Fruit fly (Drosophila melanogaster) whole organism, adult: ENCODE measurements around the gene CG14297.

Source experiments
- CG11617 ChIP-seq: fragments of 200-800 bp; sonication (Bioruptor generic); optimal IDR thresholded peaks from 2 replicates; lab custom pipeline; 2017; ENCODE audit warnings: mild to moderate bottlenecking, missing biosample characterization, missing genetic modification reagents, missing genetic modification characterization
- CG12768 ChIP-seq: fragments of 200-800 bp; sonication (Bioruptor generic); optimal IDR thresholded peaks from 2 replicates; lab custom pipeline; 2017; ENCODE audit warnings: missing biosample characterization, missing genetic modification characterization, mild to moderate bottlenecking, moderate library complexity, missing genetic modification reagents
- CG14711 ChIP-seq: fragments of 200-800 bp; sonication (Bioruptor generic); optimal IDR thresholded peaks from 2 replicates; lab custom pipeline; 2018; ENCODE audit warnings: missing biosample characterization, mild to moderate bottlenecking, missing genetic modification characterization, moderate library complexity
- CG1620 ChIP-seq: fragments of 200-800 bp; sonication (Bioruptor generic); optimal IDR thresholded peaks from 2 replicates; lab custom pipeline; 2016; ENCODE audit warnings: missing biosample characterization, missing genetic modification characterization
- CG33017 ChIP-seq: fragments of 200-800 bp; sonication (Bioruptor generic); optimal IDR thresholded peaks from 2 replicates; lab custom pipeline; 2018; ENCODE audit warnings: missing biosample characterization, mild to moderate bottlenecking, missing genetic modification characterization, moderate library complexity
- CG5204 ChIP-seq: fragments of 200-800 bp; sonication (Bioruptor generic); optimal IDR thresholded peaks from 2 replicates; lab custom pipeline; 2016; ENCODE audit warnings: missing biosample characterization, missing genetic modification characterization
- CG7045 ChIP-seq: fragments of 200-800 bp; sonication (Bioruptor generic); optimal IDR thresholded peaks from 2 replicates; lab custom pipeline; 2017; ENCODE audit warnings: missing biosample characterization, mild to moderate bottlenecking, missing genetic modification characterization
- CG7101 ChIP-seq: fragments of 200-800 bp; sonication (Bioruptor generic); optimal IDR thresholded peaks from 2 replicates; lab custom pipeline; 2018; ENCODE audit warnings: missing biosample characterization, mild to moderate bottlenecking, missing genetic modification characterization, moderate library complexity
- Clk ChIP-seq: fragments of 200-800 bp; sonication (Bioruptor generic); optimal IDR thresholded peaks from 2 replicates; lab custom pipeline; 2017; ENCODE audit warnings: missing biosample characterization, missing genetic modification characterization
- Crg-1 ChIP-seq: fragments of 200-800 bp; sonication (Bioruptor generic); optimal IDR thresholded peaks from 2 replicates; lab custom pipeline; 2016; ENCODE audit warnings: missing biosample characterization, missing genetic modification characterization
- Hr96 ChIP-seq: fragments of 200-800 bp; sonication (Bioruptor generic); optimal IDR thresholded peaks from 2 replicates; lab custom pipeline; 2016; ENCODE audit warnings: missing biosample characterization, missing genetic modification characterization
- Mnt ChIP-seq: fragments of 200-800 bp; sonication (Bioruptor generic); optimal IDR thresholded peaks from 2 replicates; lab custom pipeline; 2016; ENCODE audit warnings: missing biosample characterization, mild to moderate bottlenecking, missing genetic modification characterization
- bab1 ChIP-seq: fragments of 200-800 bp; sonication (Bioruptor generic); optimal IDR thresholded peaks from 3 replicates; lab custom pipeline; 2019; ENCODE audit warnings: missing biosample characterization, mild to moderate bottlenecking, missing genetic modification characterization, moderate library complexity
- cic ChIP-seq: fragments of 200-800 bp; sonication (Bioruptor generic); optimal IDR thresholded peaks from 2 replicates; lab custom pipeline; 2017; ENCODE audit warnings: missing biosample characterization, mild to moderate bottlenecking, missing genetic modification characterization, moderate library complexity
- cnc ChIP-seq, 2 experiments: fragments of >200 bp; optimal IDR thresholded peaks; 2 replicates each; lab custom pipeline; 2017
- kay ChIP-seq: fragments of 200-800 bp; sonication (Bioruptor generic); peaks from one replicate; lab custom pipeline; 2016; ENCODE audit warnings: missing biosample characterization, missing genetic modification characterization, borderline replicate concordance
- ovo ChIP-seq: fragments of 200-800 bp; sonication (Bioruptor generic); optimal IDR thresholded peaks from 2 replicates; lab custom pipeline; 2016; ENCODE audit warnings: missing biosample characterization, missing genetic modification characterization
- pad ChIP-seq: fragments of 200-800 bp; sonication (Bioruptor generic); optimal IDR thresholded peaks from 3 replicates; lab custom pipeline; 2017; ENCODE audit warnings: missing biosample characterization, missing genetic modification characterization, mild to moderate bottlenecking, moderate library complexity, missing genetic modification reagents
- tj ChIP-seq: fragments of 200-800 bp; sonication (Bioruptor generic); optimal IDR thresholded peaks from 3 replicates; lab custom pipeline; 2017; ENCODE audit warnings: missing biosample characterization, mild to moderate bottlenecking, missing genetic modification characterization, moderate library complexity
- toe ChIP-seq: fragments of 200-800 bp; sonication (Bioruptor generic); optimal IDR thresholded peaks from 2 replicates; lab custom pipeline; 2016; ENCODE audit warnings: missing biosample characterization, missing genetic modification characterization

CG14297 gene

DNA sequence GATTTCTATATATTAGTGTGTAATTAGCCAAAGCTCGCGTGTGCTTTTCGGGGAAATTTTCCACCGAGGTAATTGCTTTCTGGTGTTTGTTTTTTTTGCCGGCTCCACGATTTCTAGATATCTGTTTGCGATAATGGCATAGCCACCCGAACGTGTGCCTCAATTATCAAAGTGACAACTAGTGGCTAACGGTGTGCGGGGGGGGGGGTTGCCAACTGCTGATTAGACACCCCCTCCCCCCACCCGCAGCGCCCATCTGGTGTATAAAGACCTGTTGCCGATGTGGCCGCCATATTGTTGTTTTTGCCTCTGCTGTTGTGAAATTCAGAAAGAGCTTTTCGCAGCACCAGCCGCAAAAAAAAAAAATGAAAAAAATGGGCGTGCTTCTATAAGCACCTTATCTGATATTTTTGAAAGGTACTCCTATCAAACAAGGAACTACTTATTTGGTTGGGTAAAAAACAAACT lies 21.0 kb downstream of the CG14297 start:
- TF ChIP-seq Crg-1 (GFP tag; lab: Kevin White, UChicago) (no peak), CG14711 (tag; lab: Kevin White, UChicago) (no peak), CG7101 (tag; lab: Kevin White, UChicago) (peak; percentile 26), CG11617 (GFP tag; lab: Kevin White, UChicago) (peak; percentile 10), toe (GFP tag; lab: Kevin White, UChicago) (peak; percentile 23), Mnt (GFP tag; lab: Kevin White, UChicago) (peak; percentile 89), CG12768 (GFP tag; lab: Kevin White, UChicago) (peak; percentile 86), Clk (GFP tag; lab: Kevin White, UChicago) (peak; percentile 38), pad (GFP tag; lab: Kevin White, UChicago) (peak; percentile 26), cic (GFP tag; lab: Kevin White, UChicago) (peak; percentile 97), CG7045 (GFP tag; lab: Kevin White, UChicago) (peak; percentile 26), CG33017 (tag; lab: Kevin White, UChicago) (no peak), ovo (peak; percentile 94), bab1 (GFP tag; lab: Kevin White, UChicago) (no peak), cnc (optimal IDR thresholded peaks at IDR 0.05; lab: Kevin White, UChicago) (no peak), tj (GFP tag; lab: Kevin White, UChicago) (peak; percentile 66), kay (peak; percentile 73), Hr96 (GFP tag; lab: Kevin White, UChicago) (peak; percentile 60), CG5204 (no peak), CG1620 (peak; percentile 7)

- TF ChIP-seq bab1 (GFP tag; lab: Kevin White, UChicago) (no peak), cnc (optimal IDR thresholded peaks at IDR 0.05; lab: Kevin White, UChicago) (no peak), tj (GFP tag; lab: Kevin White, UChicago) (no peak), CG12768 (GFP tag; lab: Kevin White, UChicago) (no peak), Clk (GFP tag; lab: Kevin White, UChicago) (no peak), CG7045 (GFP tag; lab: Kevin White, UChicago) (peak; percentile 21), toe (GFP tag; lab: Kevin White, UChicago) (no peak), pad (GFP tag; lab: Kevin White, UChicago) (no peak), CG11617 (GFP tag; lab: Kevin White, UChicago) (no peak), ovo (no peak), kay (peak; percentile 77), Crg-1 (GFP tag; lab: Kevin White, UChicago) (peak; percentile 26), Hr96 (GFP tag; lab: Kevin White, UChicago) (no peak), CG7101 (tag; lab: Kevin White, UChicago) (no peak), cic (GFP tag; lab: Kevin White, UChicago) (no peak), CG1620 (no peak), Mnt (GFP tag; lab: Kevin White, UChicago) (peak; percentile 38), CG5204 (no peak)
Measured at dm6 chr3R:18923208-18923761, 25.4 kb downstream of the CG14297 start.

dm6 chr3R:18923802-18924635 lies 26.1 kb downstream of the CG14297 start:
- TF ChIP-seq CG14711 (tag; lab: Kevin White, UChicago): no peak
- no peak for TF ChIP-seq cic (GFP tag; lab: Kevin White, UChicago)
- no peak for TF ChIP-seq Crg-1 (GFP tag; lab: Kevin White, UChicago)
- no peak for TF ChIP-seq cnc (optimal IDR thresholded peaks at IDR 0.05; lab: Kevin White, UChicago)
- no peak for TF ChIP-seq Hr96 (GFP tag; lab: Kevin White, UChicago)
- no peak for TF ChIP-seq CG1620
- TF ChIP-seq bab1 (GFP tag; lab: Kevin White, UChicago): no peak
- peak; percentile 1 for TF ChIP-seq CG7101 (tag; lab: Kevin White, UChicago)
- TF ChIP-seq Mnt (GFP tag; lab: Kevin White, UChicago): peak; percentile 53
- TF ChIP-seq toe (GFP tag; lab: Kevin White, UChicago): no peak
- TF ChIP-seq pad (GFP tag; lab: Kevin White, UChicago): no peak
- TF ChIP-seq CG5204: no peak
- TF ChIP-seq kay: peak; percentile 97
- TF ChIP-seq tj (GFP tag; lab: Kevin White, UChicago): no peak
- TF ChIP-seq Clk (GFP tag; lab: Kevin White, UChicago): no peak

dm6 chr3R:18924636-18924977 lies 26.7 kb downstream of the CG14297 start:
- TF ChIP-seq ovo (no peak), CG7045 (GFP tag; lab: Kevin White, UChicago) (no peak), CG33017 (tag; lab: Kevin White, UChicago) (no peak), cic (GFP tag; lab: Kevin White, UChicago) (no peak), CG12768 (GFP tag; lab: Kevin White, UChicago) (no peak), Crg-1 (GFP tag; lab: Kevin White, UChicago) (no peak), tj (GFP tag; lab: Kevin White, UChicago) (no peak), Hr96 (GFP tag; lab: Kevin White, UChicago) (no peak), Mnt (GFP tag; lab: Kevin White, UChicago) (no peak), CG14711 (tag; lab: Kevin White, UChicago) (no peak), Clk (GFP tag; lab: Kevin White, UChicago) (no peak), bab1 (GFP tag; lab: Kevin White, UChicago) (no peak), toe (GFP tag; lab: Kevin White, UChicago) (no peak), CG7101 (tag; lab: Kevin White, UChicago) (no peak), CG5204 (no peak), kay (no peak), CG1620 (no peak)
